Worm (Caenorhabditis elegans) whole organism, late embryonic: ENCODE data around the gene isp-1.

Experiments
- C38D4.7 ChIP-seq: fragments of 200-800 bp; sonication (Bioruptor generic); optimal IDR thresholded peaks from 2 replicates; lab custom pipeline; 2018; ENCODE audit warnings: mild to moderate bottlenecking, missing genetic modification characterization, moderate library complexity, missing compliant biosample characterization
- Y22D7AL.16 ChIP-seq: sonication (generic microtip); optimal IDR thresholded peaks from 2 replicates; lab custom pipeline; 2016; ENCODE audit warnings: missing genetic modification characterization, missing compliant biosample characterization
- ahr-1 ChIP-seq: sonication (generic microtip); optimal IDR thresholded peaks from 2 replicates; lab custom pipeline; 2016; ENCODE audit warnings: missing genetic modification characterization, missing compliant biosample characterization
- ceh-31 ChIP-seq: sonication (generic microtip); optimal IDR thresholded peaks from 2 replicates; lab custom pipeline; 2016; ENCODE audit warnings: missing genetic modification characterization, missing compliant biosample characterization
- ceh-6 ChIP-seq: fragments of 200-800 bp; sonication (Bioruptor generic); optimal IDR thresholded peaks from 2 replicates; lab custom pipeline; 2018; ENCODE audit warnings: mild to moderate bottlenecking, missing genetic modification characterization, missing compliant biosample characterization
- ceh-9 ChIP-seq: sonication (generic microtip); optimal IDR thresholded peaks from 2 replicates; lab custom pipeline; 2016; ENCODE audit warnings: mild to moderate bottlenecking, missing genetic modification characterization, inconsistent platforms, missing compliant biosample characterization
- ets-4 ChIP-seq: sonication (generic microtip); optimal IDR thresholded peaks from 2 replicates; lab custom pipeline; 2016; ENCODE audit warnings: missing genetic modification characterization, missing compliant biosample characterization
- fkh-10 ChIP-seq: fragments of 150-350 bp; optimal IDR thresholded peaks from 2 replicates; lab custom pipeline; 2014; ENCODE audit warnings: missing biosample characterization, missing genetic modification reagents, missing genetic modification characterization
- lim-6 ChIP-seq: sonication (generic microtip); optimal IDR thresholded peaks from 2 replicates; lab custom pipeline; 2016; ENCODE audit warnings: missing genetic modification characterization, missing compliant biosample characterization
- nfya-1 ChIP-seq: sonication (generic microtip); optimal IDR thresholded peaks from 2 replicates; lab custom pipeline; 2017; ENCODE audit warnings: missing genetic modification characterization, mild to moderate bottlenecking, missing compliant biosample characterization, antibody characterized with exemption, moderate library complexity
- pqm-1 ChIP-seq: sonication (generic microtip); optimal IDR thresholded peaks from 2 replicates; lab custom pipeline; 2016; ENCODE audit warnings: missing genetic modification characterization, missing compliant biosample characterization
- tbx-7 ChIP-seq: sonication (generic microtip); optimal IDR thresholded peaks from 2 replicates; lab custom pipeline; 2016; ENCODE audit warnings: missing genotype, missing genetic modification characterization, missing compliant biosample characterization
- ztf-16 ChIP-seq: sonication (generic microtip); optimal IDR thresholded peaks from 2 replicates; lab custom pipeline; 2017; ENCODE audit warnings: missing genetic modification characterization, missing compliant biosample characterization

DNA sequence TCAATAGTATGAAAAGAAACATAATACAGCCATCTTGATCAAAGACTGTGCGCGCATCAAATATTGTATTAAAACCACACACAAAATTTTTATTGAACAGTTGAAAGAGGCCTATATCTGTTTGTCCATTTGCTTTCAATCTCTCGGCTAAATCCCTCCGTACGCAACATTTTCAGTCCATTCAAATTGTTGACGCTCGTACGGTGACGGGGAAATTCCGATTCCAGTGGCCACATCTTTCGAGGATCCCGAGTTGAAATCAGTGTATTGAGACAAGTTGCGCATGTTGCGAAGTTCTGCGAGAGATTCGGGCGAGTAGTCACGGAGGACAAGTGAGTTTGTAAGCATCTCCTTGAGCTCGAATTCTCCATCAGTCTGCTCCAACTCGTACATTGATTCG, 28.7 kb upstream of the isp-1 start:
- TF ChIP-seq Y22D7AL.16 (tag; lab: Kevin White, UChicago) = no peak
- no peak for TF ChIP-seq ahr-1
- TF ChIP-seq fkh-10 = no peak
- TF ChIP-seq pqm-1 (tag; lab: Kevin White, UChicago) = no peak
- no peak for TF ChIP-seq ztf-16 (tag; lab: Kevin White, UChicago)
- no peak for TF ChIP-seq nfya-1 (tag; lab: Kevin White, UChicago)
- no peak for TF ChIP-seq ceh-9 (tag; lab: Kevin White, UChicago)
- no peak for TF ChIP-seq lim-6 (tag; lab: Kevin White, UChicago)
- no peak for TF ChIP-seq ets-4 (tag; lab: Kevin White, UChicago)
- no peak for TF ChIP-seq C38D4.7
- no peak for TF ChIP-seq ceh-31 (tag; lab: Kevin White, UChicago)
- no peak for TF ChIP-seq tbx-7 (tag; lab: Kevin White, UChicago)
- TF ChIP-seq ceh-6 (GFP tag; lab: Kevin White, UChicago) = no peak
